Worm (Caenorhabditis elegans): Measurements from ENCODE around the gene ocr-4.

The ocr-4 gene

DNA sequence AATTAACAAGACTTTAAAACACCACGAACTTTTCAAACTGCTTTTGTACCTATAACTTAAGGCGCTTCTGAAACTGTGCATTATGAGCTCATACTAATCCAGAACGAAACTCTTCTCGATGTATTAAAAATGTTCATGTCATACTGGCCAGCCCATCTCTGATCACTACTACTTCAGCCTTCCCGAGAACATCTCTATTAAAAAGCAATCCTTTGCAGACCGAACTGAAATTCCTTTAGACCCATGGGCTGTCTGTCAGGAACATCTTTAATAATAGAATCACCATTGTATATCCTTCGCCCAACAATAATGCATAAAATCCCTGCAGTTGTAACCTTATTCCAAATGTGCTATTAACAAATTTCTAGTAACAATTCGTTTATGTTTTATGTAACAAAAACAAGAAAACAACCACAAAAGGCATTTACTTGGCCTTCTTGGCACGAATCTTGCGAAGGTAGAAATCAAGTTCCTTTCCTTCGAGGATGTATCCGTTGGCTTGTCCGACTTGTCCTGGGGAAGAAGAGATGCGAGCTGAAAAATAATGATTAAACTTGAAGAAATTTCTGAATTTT is 19.9 kb downstream of the ocr-4 start:
- TF ChIP-seq ztf-11 (tag; optimal IDR thresholded peaks at IDR 0.05) = no peak
- no peak for TF ChIP-seq lin-15B (tag; optimal IDR thresholded peaks at IDR 0.05)
- no peak for TF ChIP-seq unc-62 (GFP tag; optimal IDR thresholded peaks at IDR 0.05)
- TF ChIP-seq nhr-12 (tag; optimal IDR thresholded peaks at IDR 0.05) = no peak
- no peak for TF ChIP-seq fkh-2 (tag; optimal IDR thresholded peaks at IDR 0.05)
- TF ChIP-seq skn-1 (tag; optimal IDR thresholded peaks at IDR 0.05) = no peak
- TF ChIP-seq aly-2 (tag; optimal IDR thresholded peaks at IDR 0.05) = no peak
- no peak for TF ChIP-seq egl-27 (tag; optimal IDR thresholded peaks at IDR 0.05)
- no peak for TF ChIP-seq elt-2 (tag; optimal IDR thresholded peaks at IDR 0.05)
- TF ChIP-seq ztf-4 (tag; optimal IDR thresholded peaks at IDR 0.05) = no peak
- no peak for TF ChIP-seq fos-1 (tag; optimal IDR thresholded peaks at IDR 0.05)

DNA sequence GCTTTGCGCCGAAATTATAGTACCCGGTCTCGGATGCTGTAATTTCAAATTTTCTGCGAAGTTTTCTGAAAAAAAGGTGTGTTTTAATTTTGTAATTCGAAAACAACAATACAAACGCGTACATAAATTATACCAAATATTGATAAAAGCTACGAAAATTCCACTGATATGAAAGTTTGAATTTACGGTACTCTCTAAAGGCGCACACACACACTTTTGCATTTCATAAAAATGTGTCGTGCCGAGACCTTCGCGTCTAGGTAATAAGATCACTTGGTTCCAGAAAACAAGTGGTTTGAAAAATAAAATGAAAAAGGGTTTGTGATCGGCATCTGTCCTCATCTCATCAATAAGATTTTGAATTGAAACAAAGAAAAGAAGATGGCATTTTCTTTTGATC is 21.8 kb downstream of the ocr-4 start:
- peak; percentile 17 for TF ChIP-seq ama-1 (optimal IDR thresholded peaks at IDR 0.05)
- TF ChIP-seq nhr-11 (tag; optimal IDR thresholded peaks at IDR 0.05) = no peak

DNA sequence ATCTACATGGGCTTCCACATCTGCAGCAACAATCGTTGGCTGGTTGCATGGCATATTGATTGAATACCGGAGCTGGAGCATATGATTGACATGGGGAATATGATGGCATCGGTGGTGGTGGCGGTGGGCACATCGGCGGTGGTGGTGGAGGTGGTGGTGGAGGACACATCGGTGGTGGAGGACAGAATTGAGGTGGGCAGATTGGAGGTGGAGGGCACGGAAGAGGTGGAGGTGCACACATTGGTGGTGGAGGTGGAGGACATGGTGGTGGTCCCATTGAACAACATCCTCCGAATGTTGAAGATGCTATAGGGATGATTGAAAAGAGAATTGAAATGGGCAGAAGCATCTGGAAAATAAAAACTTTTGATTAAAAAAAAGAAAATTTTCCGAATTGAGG is 22.2 kb downstream of the ocr-4 start, which contains the start of gene grl-4:
Gene grl-4, minus strand, starts transcription at position 351 of the 400 bp plus-strand sequence.
- TF ChIP-seq eor-1 (tag; optimal IDR thresholded peaks at IDR 0.05) (no peak), zag-1 (tag; optimal IDR thresholded peaks at IDR 0.05) (no peak), hmg-11 (tag; optimal IDR thresholded peaks at IDR 0.05) (no peak), fkh-10 (GFP tag; optimal IDR thresholded peaks at IDR 0.05) (no peak), unc-62 (GFP tag; optimal IDR thresholded peaks at IDR 0.05) (no peak), ZK546.5 (tag; optimal IDR thresholded peaks at IDR 0.05) (no peak), jun-1 (tag; optimal IDR thresholded peaks at IDR 0.05) (no peak), elt-2 (tag; optimal IDR thresholded peaks at IDR 0.05) (no peak)

- TF ChIP-seq nhr-25 (tag; optimal IDR thresholded peaks at IDR 0.05) (peak; percentile 79), egl-27 (tag; optimal IDR thresholded peaks at IDR 0.05) (no peak), snpc-4 (tag; optimal IDR thresholded peaks at IDR 0.05) (no peak), ama-1 (optimal IDR thresholded peaks at IDR 0.05) (peak; percentile 14), ZK546.5 (tag; optimal IDR thresholded peaks at IDR 0.05) (no peak), skn-1 (tag; optimal IDR thresholded peaks at IDR 0.05) (no peak), elt-1 (tag; optimal IDR thresholded peaks at IDR 0.05) (no peak), ztf-11 (tag; optimal IDR thresholded peaks at IDR 0.05) (no peak)
These were observed 22.9 kb downstream of the ocr-4 start for ce11 chrIV:7309678-7310077.

DNA sequence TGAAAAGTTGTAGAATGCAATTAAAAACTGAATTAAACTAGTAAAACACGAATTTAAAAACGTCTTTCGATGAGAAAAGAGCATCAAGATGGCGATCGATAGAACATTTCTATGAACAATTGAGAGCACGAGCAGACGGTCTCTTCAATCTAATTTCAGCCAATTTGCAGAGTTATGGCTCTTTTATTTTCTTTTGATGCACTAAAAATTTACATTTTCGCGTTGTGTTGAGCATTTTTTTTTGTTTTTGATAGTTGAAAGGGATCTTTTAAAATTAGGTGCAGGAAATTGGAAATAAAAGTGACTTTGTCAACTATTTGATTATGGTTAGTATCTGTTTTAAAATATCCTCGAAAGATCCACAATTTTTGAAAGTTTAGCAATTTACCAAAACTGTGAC is 23.6 kb downstream of the ocr-4 start, which contains the start of gene F42C5.6:
Gene F42C5.6, minus strand, starts transcription at position 101 of the 400 bp plus-strand sequence.
- no peak for TF ChIP-seq pha-4 (tag; optimal IDR thresholded peaks at IDR 0.05)
- no peak for TF ChIP-seq ceh-16 (tag; optimal IDR thresholded peaks at IDR 0.05)
- TF ChIP-seq nhr-12 (tag; optimal IDR thresholded peaks at IDR 0.05) = no peak
- no peak for TF ChIP-seq jun-1 (tag; optimal IDR thresholded peaks at IDR 0.05)
- no peak for TF ChIP-seq unc-39 (tag; optimal IDR thresholded peaks at IDR 0.05)
- TF ChIP-seq tbx-2 (tag; optimal IDR thresholded peaks at IDR 0.05) = no peak
- no peak for TF ChIP-seq fkh-10 (GFP tag; optimal IDR thresholded peaks at IDR 0.05)
- TF ChIP-seq nhr-237 (tag; optimal IDR thresholded peaks at IDR 0.05) = no peak
- no peak for TF ChIP-seq egl-27 (tag; optimal IDR thresholded peaks at IDR 0.05)
- TF ChIP-seq nhr-28 (tag; optimal IDR thresholded peaks at IDR 0.05) = no peak
- TF ChIP-seq nhr-11 (tag; optimal IDR thresholded peaks at IDR 0.05) = no peak
- TF ChIP-seq mdl-1 (tag; optimal IDR thresholded peaks at IDR 0.05) = no peak
- no peak for TF ChIP-seq lin-39 (tag; optimal IDR thresholded peaks at IDR 0.05)
- no peak for TF ChIP-seq elt-3 (tag; optimal IDR thresholded peaks at IDR 0.05)

DNA sequence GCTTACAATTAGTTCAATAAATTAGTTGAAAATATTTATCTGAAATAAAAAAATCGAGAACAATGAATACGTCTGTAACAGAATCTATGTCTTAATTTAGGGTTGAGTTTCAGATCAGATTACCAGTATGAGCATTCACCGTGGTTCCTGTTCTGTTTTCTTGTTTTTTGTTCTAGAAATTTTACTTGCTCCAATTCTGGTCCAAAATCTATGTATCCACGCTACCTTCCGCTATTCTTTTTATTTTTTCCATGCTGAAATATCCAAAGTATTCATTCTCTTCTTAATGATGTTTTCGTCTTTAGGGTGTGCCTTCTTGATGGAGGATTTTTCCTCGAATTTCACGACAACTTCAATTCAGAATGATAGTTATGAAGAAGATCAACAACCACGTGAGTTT is 27.3 kb downstream of the ocr-4 start, which contains the start of gene npr-27:
Gene npr-27, plus strand, starts transcription at position 301 of the 400 bp plus-strand sequence.
- TF ChIP-seq pha-4 (tag; optimal IDR thresholded peaks at IDR 0.05) (no peak), zag-1 (tag; optimal IDR thresholded peaks at IDR 0.05) (no peak), unc-39 (tag; optimal IDR thresholded peaks at IDR 0.05) (no peak), nhr-12 (tag; optimal IDR thresholded peaks at IDR 0.05) (no peak), lin-39 (tag; optimal IDR thresholded peaks at IDR 0.05) (no peak), ZK546.5 (tag; optimal IDR thresholded peaks at IDR 0.05) (no peak), ceh-16 (tag; optimal IDR thresholded peaks at IDR 0.05) (no peak), ceh-9 (tag; optimal IDR thresholded peaks at IDR 0.05) (no peak), hmg-11 (tag; optimal IDR thresholded peaks at IDR 0.05) (no peak), nhr-43 (tag; optimal IDR thresholded peaks at IDR 0.05; ENCODE audit: poor library complexity, severe bottlenecking) (no peak), sea-2 (GFP tag; optimal IDR thresholded peaks at IDR 0.05) (no peak), pqm-1 (tag; optimal IDR thresholded peaks at IDR 0.05) (no peak), ztf-11 (tag; optimal IDR thresholded peaks at IDR 0.05) (no peak), R02D3.7 (tag; optimal IDR thresholded peaks at IDR 0.05) (no peak), ceh-28 (tag; optimal IDR thresholded peaks at IDR 0.05) (no peak), nhr-67 (tag; optimal IDR thresholded peaks at IDR 0.05) (no peak), lin-15B (tag; optimal IDR thresholded peaks at IDR 0.05) (no peak), nfya-1 (tag; optimal IDR thresholded peaks at IDR 0.05; ENCODE audit: insufficient read depth) (no peak), fkh-10 (GFP tag; optimal IDR thresholded peaks at IDR 0.05) (no peak)

All from whole organism, L3 larva.